Worm (Caenorhabditis elegans) whole organism, early embryonic: ENCODE data around the gene clec-195.
"Not testable (repeated sequence)": the region's sequence is repeated elsewhere in the genome, so short reads cannot be mapped to it uniquely, and the experiment has no call there.

Source experiments
- B0310.2 ChIP-seq: sonication (generic microtip); optimal IDR thresholded peaks from 2 replicates; lab custom pipeline; 2016; ENCODE audit warnings: mild to moderate bottlenecking, missing genetic modification characterization, missing compliant biosample characterization
- F13C5.2 ChIP-seq: sonication (generic microtip); optimal IDR thresholded peaks from 2 replicates; lab custom pipeline; 2017; ENCODE audit warnings: mild to moderate bottlenecking, missing genetic modification characterization, inconsistent platforms, missing compliant biosample characterization
- aly-1 ChIP-seq: sonication (generic microtip); optimal IDR thresholded peaks from 2 replicates; lab custom pipeline; 2016; ENCODE audit warnings: missing genetic modification characterization, missing compliant biosample characterization
- ama-1 ChIP-seq: fragments of 150-350 bp; optimal IDR thresholded peaks from 2 replicates; lab custom pipeline; 2014
- ceh-13 ChIP-seq: fragments of 200-800 bp; sonication (Bioruptor generic); optimal IDR thresholded peaks from 2 replicates; lab custom pipeline; 2018; ENCODE audit warnings: mild to moderate bottlenecking, missing genetic modification characterization, missing compliant biosample characterization
- ceh-36 ChIP-seq: sonication (generic microtip); optimal IDR thresholded peaks from 2 replicates; lab custom pipeline; 2016; ENCODE audit warnings: missing genetic modification characterization, inconsistent platforms, missing compliant biosample characterization
- ets-7 ChIP-seq: sonication (generic microtip); optimal IDR thresholded peaks from 2 replicates; lab custom pipeline; 2016; ENCODE audit warnings: missing genotype, missing genetic modification characterization, missing compliant biosample characterization
- flt-1 ChIP-seq: fragments of 200-800 bp; sonication (Bioruptor generic); IDR thresholded peaks from 2 replicates; pipeline ENCODE4 v1.3.6; 2022; ENCODE audit warnings: missing genetic modification characterization, missing compliant biosample characterization
- hmbx-1 ChIP-seq: sonication (generic microtip); optimal IDR thresholded peaks from 2 replicates; lab custom pipeline; 2016; ENCODE audit warnings: mild to moderate bottlenecking, missing genetic modification characterization, missing compliant biosample characterization
- hmg-4 ChIP-seq: fragments of 200-800 bp; sonication (Bioruptor generic); optimal IDR thresholded peaks from 2 replicates; lab custom pipeline; 2018; ENCODE audit warnings: mild to moderate bottlenecking, missing genetic modification characterization, missing compliant biosample characterization
- hnd-1 ChIP-seq: sonication (generic microtip); optimal IDR thresholded peaks from 2 replicates; lab custom pipeline; 2016; ENCODE audit warnings: missing genetic modification characterization, missing compliant biosample characterization
- pes-1 ChIP-seq: fragments of 200-800 bp; sonication (Bioruptor generic); IDR thresholded peaks from 2 replicates; pipeline ENCODE4 v1.3.6; 2022; ENCODE audit warnings: missing genetic modification reagents, missing genetic modification characterization, missing compliant biosample characterization
- scrt-1 ChIP-seq: fragments of 200-800 bp; sonication (Bioruptor generic); IDR thresholded peaks from 2 replicates; pipeline ENCODE4 v1.3.6; 2022; ENCODE audit warnings: missing genetic modification characterization, missing compliant biosample characterization
- sea-1 ChIP-seq: fragments of 200-800 bp; sonication (Bioruptor generic); conservative IDR thresholded peaks from 2 replicates; pipeline ENCODE4 v1.3.6; 2022; ENCODE audit warnings: missing genetic modification characterization, missing compliant biosample characterization
- tbx-11 ChIP-seq: fragments of 200-800 bp; sonication (Bioruptor generic); IDR thresholded peaks from 2 replicates; pipeline ENCODE4 v1.3.6; 2022; ENCODE audit warnings: missing genetic modification characterization, missing compliant biosample characterization
- tbx-37 ChIP-seq: fragments of 200-800 bp; sonication (Bioruptor generic); conservative IDR thresholded peaks from 2 replicates; pipeline ENCODE4 v1.3.6; 2022; ENCODE audit warnings: missing genetic modification reagents, missing genetic modification characterization, missing compliant biosample characterization
- tra-4 ChIP-seq: sonication (generic microtip); optimal IDR thresholded peaks from 2 replicates; lab custom pipeline; 2017; ENCODE audit warnings: missing genetic modification characterization, missing compliant biosample characterization

The clec-195 gene

ce11 chrIV:17070791-17071190 is 25.2 kb upstream of the clec-195 start, which contains the start of gene Y116A8C.24:
Y116A8C.24 (minus strand) TSS chrIV:17070891.
- not testable (repeated sequence) for TF ChIP-seq B0310.2 (tag; lab: Kevin White, UChicago); hnd-1 (tag; lab: Kevin White, UChicago); tbx-37 (GFP tag; lab: Robert Waterston, UW)

- not testable (repeated sequence) for TF ChIP-seq flt-1 (GFP tag; lab: Robert Waterston, UW); B0310.2 (tag; lab: Kevin White, UChicago); ceh-13 (GFP tag; lab: Kevin White, UChicago)
Measured at ce11 chrIV:17064937-17065336, 19.3 kb upstream of the clec-195 start, which contains the start of gene Y116A8C.465. Y116A8C.465 (plus strand) TSS chrIV:17065237.

DNA sequence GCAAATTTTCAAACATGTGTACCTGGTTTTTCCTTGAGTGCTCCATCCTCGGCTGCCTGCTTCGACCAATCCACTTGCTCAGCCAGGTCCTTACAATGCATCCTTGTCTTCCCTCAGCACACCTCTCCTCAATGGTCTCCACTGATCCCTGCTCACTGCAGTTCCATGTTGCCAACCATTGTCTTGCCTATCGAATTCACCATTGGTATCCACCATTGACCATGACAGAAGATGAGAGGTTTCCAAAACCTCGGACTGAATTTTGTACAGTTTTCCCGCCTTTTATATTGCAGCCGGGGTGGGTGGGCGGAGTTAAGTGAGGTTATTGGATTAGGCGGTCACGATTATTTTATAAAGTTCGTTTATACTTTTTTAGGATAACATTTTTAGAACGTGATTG is 18.1 kb upstream of the clec-195 start, which contains the start of gene Y116A8C.467:
Gene Y116A8C.467 (minus strand): TSS at position 101 of the 400 bp plus-strand sequence.
- not testable (repeated sequence) for TF ChIP-seq hnd-1, aly-1, B0310.2 (tag; lab: Kevin White, UChicago)

ce11 chrIV:17058036-17058435 is 12.4 kb upstream of the clec-195 start, which contains the start of gene Y116A8C.44:
Y116A8C.44 (minus strand) TSS chrIV:17058136.
- no peak for TF ChIP-seq F13C5.2 (tag; lab: Kevin White, UChicago)
- no peak for TF ChIP-seq tra-4 (tag; lab: Kevin White, UChicago)
- no peak for TF ChIP-seq ceh-13 (GFP tag; lab: Kevin White, UChicago)
- no peak for TF ChIP-seq sea-1
- TF ChIP-seq tbx-11 (GFP tag; lab: Robert Waterston, UW) = no peak
- TF ChIP-seq hmg-4 (GFP tag; lab: Kevin White, UChicago) = no peak
- no peak for TF ChIP-seq pes-1 (GFP tag; lab: Robert Waterston, UW)
- TF ChIP-seq flt-1 (GFP tag; lab: Robert Waterston, UW) = no peak

DNA sequence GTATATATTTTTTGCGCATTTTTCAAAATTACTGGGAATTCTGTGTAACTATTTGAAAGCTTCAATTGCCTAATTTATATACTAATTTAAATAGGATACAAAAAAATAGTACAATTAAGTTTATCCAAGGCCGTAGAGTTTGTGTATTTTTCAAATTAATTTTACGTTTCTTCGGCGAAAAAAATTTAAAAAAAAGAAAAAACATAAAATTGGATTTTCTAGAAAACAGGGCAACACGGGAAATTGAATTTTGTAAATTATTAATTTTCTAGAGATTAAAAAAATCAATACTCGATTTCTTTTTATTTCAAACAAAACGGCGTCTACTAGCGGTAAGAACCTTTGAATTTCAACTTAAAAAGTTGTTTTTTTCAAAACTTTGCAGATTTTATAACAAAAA is 7.7 kb upstream of the clec-195 start, which contains the start of gene Y116A8C.23:
Gene Y116A8C.23 (plus strand): TSS at position 301 of the 400 bp plus-strand sequence.
- no peak for TF ChIP-seq tbx-37 (GFP tag; lab: Robert Waterston, UW)
- no peak for TF ChIP-seq F13C5.2 (tag; lab: Kevin White, UChicago)
- no peak for TF ChIP-seq B0310.2 (tag; lab: Kevin White, UChicago)
- no peak for TF ChIP-seq tra-4 (tag; lab: Kevin White, UChicago)
- TF ChIP-seq hnd-1 (tag; lab: Kevin White, UChicago) = no peak
- no peak for TF ChIP-seq ceh-36 (tag; lab: Kevin White, UChicago)

ce11 chrIV:17048257-17048656 is 2.7 kb upstream of the clec-195 start, which contains the start of gene athp-3:
athp-3 (minus strand) TSS chrIV:17048357.
- TF ChIP-seq sea-1 = no peak
- TF ChIP-seq flt-1 (GFP tag; lab: Robert Waterston, UW) = no peak
- no peak for TF ChIP-seq B0310.2 (tag; lab: Kevin White, UChicago)
- TF ChIP-seq ceh-13 (GFP tag; lab: Kevin White, UChicago) = no peak
- no peak for TF ChIP-seq tra-4 (tag; lab: Kevin White, UChicago)
- TF ChIP-seq tbx-37 (GFP tag; lab: Robert Waterston, UW) = no peak
- TF ChIP-seq pes-1 (GFP tag; lab: Robert Waterston, UW) = no peak
- no peak for TF ChIP-seq aly-1 (tag; lab: Kevin White, UChicago)
- no peak for TF ChIP-seq F13C5.2 (tag; lab: Kevin White, UChicago)
- TF ChIP-seq ceh-36 (tag; lab: Kevin White, UChicago) = no peak
- no peak for TF ChIP-seq ama-1
- no peak for TF ChIP-seq scrt-1 (GFP tag; lab: Robert Waterston, UW)
- no peak for TF ChIP-seq hmbx-1 (tag; lab: Kevin White, UChicago)
- TF ChIP-seq ets-7 = no peak
- TF ChIP-seq tbx-11 (GFP tag; lab: Robert Waterston, UW) = no peak

DNA sequence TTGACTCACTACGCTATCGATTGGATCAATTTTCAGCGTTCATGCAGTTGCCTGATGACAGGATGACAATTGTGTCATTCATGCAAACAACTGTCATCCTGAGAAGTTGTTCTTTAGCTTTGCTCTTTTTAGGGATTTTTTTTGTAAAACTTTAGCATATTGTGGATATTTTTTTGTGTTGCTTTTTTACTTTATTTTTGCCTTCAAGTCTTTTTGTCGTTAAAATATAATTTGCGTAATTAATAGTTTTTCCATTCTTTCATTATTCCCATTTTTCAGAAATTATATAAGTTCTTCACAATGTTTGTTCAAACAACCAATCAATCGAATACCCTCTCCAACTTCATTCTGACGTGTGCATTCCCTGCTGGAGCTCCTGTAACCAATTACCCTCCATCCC is 5.0 kb downstream of the clec-195 start, which contains the start of gene Y116A8C.20:
Gene Y116A8C.20 (plus strand): TSS at position 301 of the 400 bp plus-strand sequence.
- no peak for TF ChIP-seq tbx-37 (GFP tag; lab: Robert Waterston, UW)
- no peak for TF ChIP-seq ceh-13 (GFP tag; lab: Kevin White, UChicago)
- no peak for TF ChIP-seq flt-1 (GFP tag; lab: Robert Waterston, UW)
- no peak for TF ChIP-seq B0310.2 (tag; lab: Kevin White, UChicago)
- no peak for TF ChIP-seq ama-1
- TF ChIP-seq sea-1 = no peak
- TF ChIP-seq ceh-36 (tag; lab: Kevin White, UChicago) = no peak
- TF ChIP-seq F13C5.2 (tag; lab: Kevin White, UChicago) = no peak
- TF ChIP-seq hmbx-1 (tag; lab: Kevin White, UChicago) = no peak
- no peak for TF ChIP-seq pes-1 (GFP tag; lab: Robert Waterston, UW)
- no peak for TF ChIP-seq aly-1 (tag; lab: Kevin White, UChicago)

ce11 chrIV:17039545-17039944 is 6.0 kb downstream of the clec-195 start, which contains the start of gene Y116A8C.19:
Y116A8C.19 (minus strand) TSS chrIV:17039645.
- TF ChIP-seq pes-1 (GFP tag; lab: Robert Waterston, UW) = no peak
- TF ChIP-seq tbx-11 (GFP tag; lab: Robert Waterston, UW) = no peak
- no peak for TF ChIP-seq flt-1 (GFP tag; lab: Robert Waterston, UW)
- TF ChIP-seq ceh-13 (GFP tag; lab: Kevin White, UChicago) = no peak
